Worm (Caenorhabditis elegans): ENCODE data around the gene C49C8.3.
A peak's percentile ranks its signal among the peaks of the same experiment; 100 is the strongest.

C49C8.3 gene

DNA sequence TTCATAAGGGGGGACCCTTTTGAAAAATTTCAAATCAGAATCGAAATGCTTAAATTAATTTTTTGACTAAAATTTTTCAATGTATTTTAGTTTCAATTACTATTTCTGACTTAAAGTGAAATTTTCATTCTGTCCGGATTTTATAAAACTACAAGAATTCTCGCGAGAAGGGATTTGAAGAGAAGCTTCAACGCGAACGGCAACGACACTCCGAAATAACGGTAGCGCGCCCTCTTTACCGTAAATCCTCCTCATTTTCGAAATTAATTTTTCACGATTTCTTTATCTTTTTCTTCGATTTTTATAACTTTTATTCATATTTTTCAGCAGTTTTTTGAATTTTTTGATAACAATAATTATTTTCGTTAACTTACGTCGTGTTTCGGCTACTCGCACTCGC is 21.2 kb downstream of the C49C8.3 start:
- no peak for TF ChIP-seq elt-2 (tag; optimal IDR thresholded peaks at IDR 0.05)
- peak; percentile 79 for TF ChIP-seq R02D3.7 (tag; optimal IDR thresholded peaks at IDR 0.05)

DNA sequence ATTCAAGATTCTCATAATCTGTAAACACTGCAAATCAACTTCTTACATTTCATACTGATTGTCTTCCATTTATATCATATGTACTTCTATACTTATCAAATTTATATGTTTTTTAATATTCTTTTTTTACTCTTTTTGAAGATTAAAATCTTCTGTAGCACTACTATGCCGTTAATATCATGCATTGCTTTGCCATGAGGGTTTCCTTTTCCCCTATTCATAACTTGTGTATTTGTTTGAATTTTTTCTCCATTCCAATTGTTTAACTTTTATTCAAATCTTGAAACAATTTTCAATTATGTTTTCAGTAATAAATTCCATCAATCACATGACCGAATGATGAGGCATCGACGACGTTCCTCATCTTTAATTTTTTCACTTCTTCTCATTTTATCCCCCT is 24.1 kb downstream of the C49C8.3 start, which contains the start of gene cdh-5:
Gene cdh-5 (plus strand): TSS at position 301 of the 400 bp plus-strand sequence.
- TF ChIP-seq ZK546.5 (tag; optimal IDR thresholded peaks at IDR 0.05) (no peak), aly-2 (tag; optimal IDR thresholded peaks at IDR 0.05) (no peak), fkh-2 (tag; optimal IDR thresholded peaks at IDR 0.05) (no peak), fkh-10 (GFP tag; optimal IDR thresholded peaks at IDR 0.05) (no peak), unc-62 (GFP tag; optimal IDR thresholded peaks at IDR 0.05) (no peak)

DNA sequence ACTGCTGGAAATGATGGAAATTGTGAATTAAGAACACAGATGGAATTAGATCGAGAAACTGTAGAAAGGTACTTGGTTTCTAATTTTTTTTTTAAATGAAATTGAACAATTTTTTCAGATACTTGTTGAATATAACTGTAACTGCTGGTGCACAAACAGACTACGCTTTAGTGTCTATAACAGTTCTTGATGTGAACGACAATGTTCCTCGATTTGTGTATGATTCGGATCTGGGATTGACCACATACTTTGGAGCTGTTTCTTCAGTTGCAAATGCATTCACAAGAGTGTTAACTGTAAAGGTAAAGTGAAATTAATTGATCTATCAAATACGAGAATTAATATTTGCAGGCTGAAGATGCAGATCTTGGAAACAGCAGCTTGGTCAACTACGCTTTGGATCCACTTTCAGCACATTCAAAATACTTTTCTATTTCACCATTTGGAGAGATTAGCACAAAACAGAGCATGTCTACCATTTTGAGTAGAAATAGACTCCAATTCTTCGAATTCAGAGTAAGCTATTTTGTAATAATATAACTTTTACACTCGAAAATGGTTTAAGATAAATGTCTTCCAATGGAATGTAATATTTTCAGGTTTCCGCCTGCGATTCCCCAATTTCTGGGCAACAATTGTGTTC is 29.3 kb downstream of the C49C8.3 start:
- TF ChIP-seq nhr-25 (tag; optimal IDR thresholded peaks at IDR 0.05): no peak
- no peak for TF ChIP-seq mml-1 (tag; optimal IDR thresholded peaks at IDR 0.05)
- no peak for TF ChIP-seq snpc-4 (tag; optimal IDR thresholded peaks at IDR 0.05)
- no peak for TF ChIP-seq mdl-1 (tag; optimal IDR thresholded peaks at IDR 0.05)
- no peak for TF ChIP-seq nhr-11 (tag; optimal IDR thresholded peaks at IDR 0.05)

DNA sequence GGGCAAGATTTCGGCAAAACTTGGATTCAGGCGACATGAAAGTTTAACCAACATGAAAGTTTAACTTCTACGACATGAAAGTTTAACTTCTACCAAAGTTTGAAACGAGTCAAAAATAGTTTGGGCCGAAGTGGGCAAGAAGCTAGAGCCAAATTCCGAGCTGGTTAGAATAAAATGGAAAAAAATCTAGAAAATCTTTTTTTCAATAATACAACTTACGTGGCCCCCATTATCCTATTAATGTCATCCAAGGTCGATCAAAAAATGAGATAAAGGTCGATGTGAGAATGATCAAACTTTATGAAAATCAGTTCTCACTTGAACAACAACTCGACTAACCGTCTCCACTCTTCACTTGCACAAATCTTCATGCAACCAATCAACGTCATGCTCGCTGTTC is 32.8 kb downstream of the C49C8.3 start, which contains the start of gene F08B4.8:
Gene F08B4.8 (plus strand): TSS at position 301 of the 400 bp plus-strand sequence.
- TF ChIP-seq unc-39 (tag; optimal IDR thresholded peaks at IDR 0.05): no peak
- no peak for TF ChIP-seq ceh-28 (tag; optimal IDR thresholded peaks at IDR 0.05)

ce11 chrIV:8679225-8679624 is 34.7 kb downstream of the C49C8.3 start, which contains the start of gene nlp-60:
Gene nlp-60, minus strand, starts transcription at chrIV:8679325.
- no peak for TF ChIP-seq pqm-1 (tag; optimal IDR thresholded peaks at IDR 0.05)
- no peak for TF ChIP-seq snpc-4 (tag; optimal IDR thresholded peaks at IDR 0.05)
- TF ChIP-seq eor-1 (tag; optimal IDR thresholded peaks at IDR 0.05): no peak
- no peak for TF ChIP-seq unc-62 (GFP tag; optimal IDR thresholded peaks at IDR 0.05)
- TF ChIP-seq nhr-25 (tag; optimal IDR thresholded peaks at IDR 0.05): no peak
- no peak for TF ChIP-seq elt-1 (tag; optimal IDR thresholded peaks at IDR 0.05)

DNA sequence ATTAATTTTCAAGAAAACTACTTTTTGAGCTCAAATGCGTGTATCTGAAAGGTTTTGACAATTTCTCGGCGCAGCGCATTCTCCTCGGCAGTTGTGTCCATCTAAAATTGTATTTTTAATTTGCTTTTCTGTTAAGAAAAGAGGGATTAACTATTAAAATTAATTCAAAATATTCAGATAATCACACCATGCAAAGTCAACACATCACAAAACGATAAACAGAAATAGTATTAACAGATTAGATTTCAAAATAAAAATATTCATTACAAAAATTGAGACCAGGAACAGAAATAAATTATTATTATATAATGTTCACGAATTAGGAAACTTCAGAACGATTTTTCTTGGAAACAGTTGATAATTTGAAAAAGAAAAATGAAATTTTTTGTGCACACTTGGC is 42.0 kb downstream of the C49C8.3 start, which contains the start of gene pole-2:
Gene pole-2 (minus strand): TSS at position 101 of the 400 bp plus-strand sequence.
- TF ChIP-seq fkh-10 (GFP tag; optimal IDR thresholded peaks at IDR 0.05) (no peak), tbx-2 (tag; optimal IDR thresholded peaks at IDR 0.05) (no peak), nhr-11 (tag; optimal IDR thresholded peaks at IDR 0.05) (no peak)

- TF ChIP-seq nhr-43 (tag; optimal IDR thresholded peaks at IDR 0.05; ENCODE audit: poor library complexity, severe bottlenecking) (no peak), ceh-28 (tag; optimal IDR thresholded peaks at IDR 0.05) (no peak)
These were observed 42.4 kb downstream of the C49C8.3 start for ce11 chrIV:8686966-8687365.

ce11 chrIV:8687605-8688191 is 43.2 kb downstream of the C49C8.3 start, which contains the start of gene snrp-3:
Gene snrp-3, minus strand, starts transcription at chrIV:8687810.
- TF ChIP-seq nhr-77 (tag; optimal IDR thresholded peaks at IDR 0.05): peak; percentile 39
- no peak for TF ChIP-seq egl-27 (tag; optimal IDR thresholded peaks at IDR 0.05)
- TF ChIP-seq unc-39 (tag; optimal IDR thresholded peaks at IDR 0.05): no peak
- TF ChIP-seq ceh-82 (tag; optimal IDR thresholded peaks at IDR 0.05): peak; percentile 23
- peak; percentile 89 for TF ChIP-seq lin-15B (tag; optimal IDR thresholded peaks at IDR 0.05)
- TF ChIP-seq mml-1 (tag; optimal IDR thresholded peaks at IDR 0.05): no peak
- no peak for TF ChIP-seq fkh-2 (tag; optimal IDR thresholded peaks at IDR 0.05)
- TF ChIP-seq ztf-4 (tag; optimal IDR thresholded peaks at IDR 0.05): no peak
- TF ChIP-seq lsy-12 (tag; optimal IDR thresholded peaks at IDR 0.05): peak; percentile 64
- TF ChIP-seq jun-1 (tag; optimal IDR thresholded peaks at IDR 0.05): peak; percentile 76
- TF ChIP-seq eor-1 (tag; optimal IDR thresholded peaks at IDR 0.05): no peak
- TF ChIP-seq daf-12 (tag; optimal IDR thresholded peaks at IDR 0.05): no peak
- no peak for TF ChIP-seq sea-2 (GFP tag; optimal IDR thresholded peaks at IDR 0.05)
- TF ChIP-seq pha-4 (tag; optimal IDR thresholded peaks at IDR 0.05): peak; percentile 92
- peak; percentile 49 for TF ChIP-seq tbx-2 (tag; optimal IDR thresholded peaks at IDR 0.05)
- peak; percentile 71 for TF ChIP-seq ama-1 (optimal IDR thresholded peaks at IDR 0.05)
- TF ChIP-seq snpc-4 (tag; optimal IDR thresholded peaks at IDR 0.05): peak; percentile 77
- TF ChIP-seq pqm-1 (tag; optimal IDR thresholded peaks at IDR 0.05): peak; percentile 62
- peak; percentile 79 for TF ChIP-seq nhr-43 (tag; optimal IDR thresholded peaks at IDR 0.05; ENCODE audit: poor library complexity, severe bottlenecking)
- TF ChIP-seq nhr-23 (tag; optimal IDR thresholded peaks at IDR 0.05): peak; percentile 95
- no peak for TF ChIP-seq fkh-10 (GFP tag; optimal IDR thresholded peaks at IDR 0.05)
- no peak for TF ChIP-seq nhr-76 (tag; optimal IDR thresholded peaks at IDR 0.05)
- peak; percentile 84 for TF ChIP-seq nfya-1 (tag; optimal IDR thresholded peaks at IDR 0.05; ENCODE audit: insufficient read depth)
- TF ChIP-seq egl-5 (tag; optimal IDR thresholded peaks at IDR 0.05): no peak
- no peak for TF ChIP-seq elt-1 (tag; optimal IDR thresholded peaks at IDR 0.05)
- peak; percentile 83 for TF ChIP-seq skn-1 (tag; optimal IDR thresholded peaks at IDR 0.05)
- no peak for TF ChIP-seq nhr-12 (tag; optimal IDR thresholded peaks at IDR 0.05)
